Fruit fly (Drosophila melanogaster): ENCODE data around the gene Caf1-180.

dm6 chrX:8561404-8562397 is 44.4 kb downstream of the Caf1-180 start:
- TF ChIP-seq CG14711 (tag; optimal IDR thresholded peaks at IDR 0.05) (peak; percentile 57), CG7045 (GFP tag; optimal IDR thresholded peaks at IDR 0.05) (no peak), CG33017 (tag; optimal IDR thresholded peaks at IDR 0.05) (peak; percentile 9), CG5204 (GFP tag; optimal IDR thresholded peaks at IDR 0.05) (no peak)

All from whole organism, adult.